Fruit fly (Drosophila melanogaster) whole organism, embryonic: ENCODE data around the gene CG13032.

ENCODE experiments used
- Adf1 ChIP-seq: fragments of 200-800 bp; sonication (Bioruptor generic); IDR thresholded peaks from 2 replicates; pipeline ENCODE4 v1.3.6; 2022; ENCODE audit warnings: missing biosample characterization, missing genetic modification characterization
- Aef1 ChIP-seq: fragments of 200-800 bp; sonication (Bioruptor generic); IDR thresholded peaks from 3 replicates; pipeline ENCODE4 v1.3.6; 2022; ENCODE audit warnings: missing biosample characterization, missing genetic modification characterization
- Blimp-1 ChIP-seq: fragments of 200-800 bp; sonication (Bioruptor generic); optimal IDR thresholded peaks from 3 replicates; lab custom pipeline; 2018; ENCODE audit warnings: missing biosample characterization, missing genetic modification characterization, mild to moderate bottlenecking, moderate library complexity, missing genetic modification reagents
- CG11398 ChIP-seq: fragments of 200-800 bp; sonication (Bioruptor generic); optimal IDR thresholded peaks from 2 replicates; lab custom pipeline; 2016; ENCODE audit warnings: missing biosample characterization, missing genetic modification characterization
- CG12104 ChIP-seq: fragments of 200-800 bp; sonication (Bioruptor generic); optimal IDR thresholded peaks from 3 replicates; lab custom pipeline; 2016; ENCODE audit warnings: missing biosample characterization, missing genetic modification characterization
- CG13123 ChIP-seq: fragments of 200-800 bp; sonication (Bioruptor generic); optimal IDR thresholded peaks from 2 replicates; lab custom pipeline; 2016; ENCODE audit warnings: missing biosample characterization, missing genetic modification characterization
- CG15514 ChIP-seq: fragments of 200-800 bp; sonication (Bioruptor generic); optimal IDR thresholded peaks from 3 replicates; lab custom pipeline; 2017; ENCODE audit warnings: missing biosample characterization, missing genetic modification characterization, mild to moderate bottlenecking, moderate library complexity, missing genetic modification reagents
- CG15696 ChIP-seq: fragments of 200-800 bp; sonication (Bioruptor generic); optimal IDR thresholded peaks from 2 replicates; lab custom pipeline; 2019; ENCODE audit warnings: missing biosample characterization, mild to moderate bottlenecking, missing genetic modification characterization, moderate library complexity
- CG16863 ChIP-seq: fragments of 200-800 bp; sonication (Bioruptor generic); optimal IDR thresholded peaks from 3 replicates; lab custom pipeline; 2016; ENCODE audit warnings: missing biosample characterization, missing genetic modification characterization
- CG17328 ChIP-seq: fragments of 200-800 bp; sonication (Bioruptor generic); IDR thresholded peaks from 2 replicates; pipeline ENCODE4 v1.3.6; 2022; ENCODE audit warnings: missing biosample characterization, missing genetic modification characterization
- CG18262 ChIP-seq: fragments of 200-800 bp; optimal IDR thresholded peaks from 3 replicates; lab custom pipeline; 2019; ENCODE audit warnings: missing biosample characterization, mild to moderate bottlenecking, missing genetic modification characterization, moderate library complexity
- CG18619 ChIP-seq: fragments of 200-800 bp; sonication (Bioruptor generic); optimal IDR thresholded peaks from 3 replicates; lab custom pipeline; 2017; ENCODE audit warnings: missing biosample characterization, mild to moderate bottlenecking, missing genetic modification characterization
- CG2120 ChIP-seq: fragments of 200-800 bp; sonication (Bioruptor generic); optimal IDR thresholded peaks from 3 replicates; lab custom pipeline; 2016; ENCODE audit warnings: missing biosample characterization, missing genetic modification characterization
- CG31441 ChIP-seq: fragments of 200-800 bp; sonication (Bioruptor generic); IDR thresholded peaks from 2 replicates; pipeline ENCODE4 v1.3.6; 2022; ENCODE audit warnings: missing biosample characterization, missing genetic modification characterization
- CG32772 ChIP-seq: fragments of 200-800 bp; sonication (Bioruptor generic); IDR thresholded peaks from 2 replicates; pipeline ENCODE4 v1.3.6; 2022; ENCODE audit warnings: missing biosample characterization, missing genetic modification characterization
- CG42726 ChIP-seq: fragments of 200-800 bp; sonication (Bioruptor generic); IDR thresholded peaks from 2 replicates; pipeline ENCODE4 v1.3.6; 2022; ENCODE audit warnings: missing biosample characterization, missing genetic modification characterization; ENCODE audit not compliant: partially characterized antibody
- CG6683 ChIP-seq: fragments of 200-800 bp; sonication (Bioruptor generic); optimal IDR thresholded peaks from 2 replicates; lab custom pipeline; 2017; ENCODE audit warnings: missing biosample characterization, mild to moderate bottlenecking, missing genetic modification characterization, missing genetic modification reagents
- CG6765 ChIP-seq: fragments of 200-800 bp; sonication (Bioruptor generic); optimal IDR thresholded peaks from 3 replicates; lab custom pipeline; 2017; ENCODE audit warnings: missing biosample characterization, mild to moderate bottlenecking, missing genetic modification characterization
- CG7987 ChIP-seq: fragments of 200-800 bp; sonication (Bioruptor generic); optimal IDR thresholded peaks from 2 replicates; lab custom pipeline; 2018; ENCODE audit warnings: missing biosample characterization, mild to moderate bottlenecking, missing genetic modification characterization, moderate library complexity
- Dll ChIP-seq: fragments of 200-800 bp; sonication (Bioruptor generic); IDR thresholded peaks from 4 replicates; pipeline ENCODE4 v1.3.6; 2022; ENCODE audit warnings: missing biosample characterization, missing genetic modification characterization; ENCODE audit not compliant: partially characterized antibody
- Doc3 ChIP-seq: fragments of 200-800 bp; sonication (Bioruptor generic); IDR thresholded peaks from 3 replicates; pipeline ENCODE4 v1.3.6; 2022; ENCODE audit warnings: missing biosample characterization, missing genetic modification characterization; ENCODE audit not compliant: partially characterized antibody
- Eip74EF ChIP-seq, 2 experiments: fragments of 200-800 bp in 1 of 2; fragments of >200 bp in 1 of 2; sonication (Bioruptor generic) in 1 of 2; optimal IDR thresholded peaks; 2 replicates each; lab custom pipeline; 2017 to 2019; ENCODE audit warnings: missing biosample characterization in 2 of 2, missing genetic modification characterization in 2 of 2, mild to moderate bottlenecking in 1 of 2, moderate library complexity in 1 of 2
- GATAe ChIP-seq: fragments of 200-800 bp; sonication (Bioruptor generic); conservative IDR thresholded peaks from 2 replicates; pipeline ENCODE4 v1.3.6; 2022; ENCODE audit warnings: missing biosample characterization, missing genetic modification characterization
- Hey ChIP-seq: fragments of 200-800 bp; sonication (Bioruptor generic); optimal IDR thresholded peaks from 3 replicates; lab custom pipeline; 2018; ENCODE audit warnings: missing biosample characterization, mild to moderate bottlenecking, missing genetic modification characterization
- Hr3 ChIP-seq: fragments of 200-800 bp; sonication (Bioruptor generic); optimal IDR thresholded peaks from 3 replicates; lab custom pipeline; 2016; ENCODE audit warnings: missing biosample characterization, missing genetic modification characterization
- Hr78 ChIP-seq, 2 experiments: fragments of 200-800 bp in 1 of 2; fragments of >200 bp in 1 of 2; sonication (Bioruptor generic) in 1 of 2; optimal IDR thresholded peaks; 2 replicates each; lab custom pipeline; 2017 to 2019; ENCODE audit warnings: missing biosample characterization in 2 of 2, missing genetic modification characterization in 2 of 2, mild to moderate bottlenecking in 1 of 2, moderate library complexity in 1 of 2
- Lim3 ChIP-seq: fragments of 200-800 bp; sonication (Bioruptor generic); IDR thresholded peaks from 2 replicates; pipeline ENCODE4 v1.3.6; 2022; ENCODE audit warnings: missing biosample characterization, missing genetic modification characterization
- Mad ChIP-seq: fragments of 200-800 bp; sonication (Bioruptor generic); optimal IDR thresholded peaks from 2 replicates; lab custom pipeline; 2016; ENCODE audit warnings: missing biosample characterization, missing genetic modification characterization
- Meics ChIP-seq: fragments of 200-800 bp; sonication (Bioruptor generic); optimal IDR thresholded peaks from 2 replicates; lab custom pipeline; 2017; ENCODE audit warnings: missing biosample characterization, mild to moderate bottlenecking, missing genetic modification characterization
- Neu2 ChIP-seq: fragments of 200-800 bp; sonication (Bioruptor generic); optimal IDR thresholded peaks from 3 replicates; lab custom pipeline; 2016; ENCODE audit warnings: missing biosample characterization, missing genetic modification characterization, borderline replicate concordance
- Scr ChIP-seq: fragments of 200-800 bp; sonication (Bioruptor generic); IDR thresholded peaks from 2 replicates; pipeline ENCODE4 v1.3.6; 2022; ENCODE audit warnings: missing biosample characterization, missing genetic modification characterization; ENCODE audit not compliant: partially characterized antibody
- btn ChIP-seq: fragments of 200-800 bp; sonication (Bioruptor generic); optimal IDR thresholded peaks from 2 replicates; lab custom pipeline; 2016; ENCODE audit warnings: missing biosample characterization, missing genetic modification characterization
- cato ChIP-seq: fragments of 200-800 bp; sonication (Bioruptor generic); optimal IDR thresholded peaks from 2 replicates; lab custom pipeline; 2016; ENCODE audit warnings: missing biosample characterization, missing genetic modification characterization, borderline replicate concordance
- fru ChIP-seq: fragments of >200 bp; optimal IDR thresholded peaks from 2 replicates; lab custom pipeline; 2017
- gcm ChIP-seq: fragments of 200-800 bp; sonication (Bioruptor generic); optimal IDR thresholded peaks from 2 replicates; lab custom pipeline; 2019; ENCODE audit warnings: missing biosample characterization, mild to moderate bottlenecking, missing genetic modification characterization, moderate library complexity
- gcm2 ChIP-seq: fragments of 200-800 bp; sonication (Bioruptor generic); optimal IDR thresholded peaks from 2 replicates; lab custom pipeline; 2016; ENCODE audit warnings: missing biosample characterization, missing genetic modification characterization
- hb ChIP-seq: fragments of 200-800 bp; sonication (Bioruptor generic); IDR thresholded peaks from 3 replicates; pipeline ENCODE4 v1.3.6; 2022; ENCODE audit warnings: missing biosample characterization, missing genetic modification characterization; ENCODE audit not compliant: partially characterized antibody
- jigr1 ChIP-seq: fragments of 200-800 bp; sonication (Bioruptor generic); IDR thresholded peaks from 3 replicates; pipeline ENCODE4 v1.3.6; 2022; ENCODE audit warnings: missing biosample characterization, missing genetic modification characterization
- jumu ChIP-seq: fragments of 200-800 bp; sonication (Bioruptor generic); optimal IDR thresholded peaks from 3 replicates; lab custom pipeline; 2016; ENCODE audit warnings: missing biosample characterization, missing genetic modification characterization
- kni ChIP-seq: fragments of 200-800 bp; sonication (Bioruptor generic); optimal IDR thresholded peaks from 3 replicates; lab custom pipeline; 2017; ENCODE audit warnings: mild to moderate bottlenecking, missing biosample characterization, missing genetic modification reagents, missing genetic modification characterization
- lbe ChIP-seq: fragments of 200-800 bp; sonication (Bioruptor generic); optimal IDR thresholded peaks from 2 replicates; lab custom pipeline; 2016; ENCODE audit warnings: missing biosample characterization, mild to moderate bottlenecking, missing genetic modification characterization
- mld ChIP-seq: fragments of 200-800 bp; sonication (Bioruptor generic); IDR thresholded peaks from 3 replicates; pipeline ENCODE4 v1.3.6; 2022; ENCODE audit warnings: missing biosample characterization, missing genetic modification characterization; ENCODE audit not compliant: partially characterized antibody
- pnt ChIP-seq: fragments of 200-800 bp; sonication (Bioruptor generic); optimal IDR thresholded peaks from 3 replicates; lab custom pipeline; 2016; ENCODE audit warnings: missing biosample characterization, missing genetic modification characterization
- sc ChIP-seq, 3 experiments: fragments of >200 bp in 2 of 3; fragments of 200-800 bp in 1 of 3; sonication (Bioruptor generic) in 1 of 3; optimal IDR thresholded peaks; 2 replicates in 2 of 3; 3 replicates in 1 of 3; lab custom pipeline; 2017; ENCODE audit warnings: mild to moderate bottlenecking in 1 of 3, missing biosample characterization in 1 of 3, missing genetic modification characterization in 1 of 3, missing genetic modification reagents in 1 of 3
- sens-2 ChIP-seq: fragments of 200-800 bp; sonication (Bioruptor generic); IDR thresholded peaks from 2 replicates; pipeline ENCODE4 v1.3.6; 2022; ENCODE audit warnings: missing biosample characterization, missing genetic modification characterization
- sisA ChIP-seq: fragments of 200-800 bp; sonication (Bioruptor generic); IDR thresholded peaks from 2 replicates; pipeline ENCODE4 v1.3.6; 2022; ENCODE audit warnings: missing biosample characterization, missing genetic modification characterization
- sqz ChIP-seq: fragments of 200-800 bp; sonication (Bioruptor generic); optimal IDR thresholded peaks from 3 replicates; lab custom pipeline; 2018; ENCODE audit warnings: missing biosample characterization, mild to moderate bottlenecking, missing genetic modification characterization
- ssp ChIP-seq: fragments of 200-800 bp; sonication (Bioruptor generic); IDR thresholded peaks from 2 replicates; pipeline ENCODE4 v1.3.6; 2022; ENCODE audit warnings: missing biosample characterization, missing genetic modification characterization
- ttk ChIP-seq: fragments of 200-800 bp; sonication (Bioruptor generic); IDR thresholded peaks from 2 replicates; pipeline ENCODE4 v2.1.2; 2022; ENCODE audit warnings: missing biosample characterization, missing genetic modification characterization
- vnd ChIP-seq: fragments of 200-800 bp; sonication (Bioruptor generic); IDR thresholded peaks from 3 replicates; pipeline ENCODE4 v1.3.6; 2022; ENCODE audit warnings: missing biosample characterization, missing genetic modification characterization; ENCODE audit not compliant: partially characterized antibody

Gene CG13032

dm6 chr3L:16657014-16657413 lies 16.8 kb upstream of the CG13032 start (continued):
- TF ChIP-seq Hr3 (no peak), ttk (GFP tag; lab: Robert Waterston, UW) (no peak), btn (GFP tag; lab: Kevin White, UChicago) (no peak), Blimp-1 (GFP tag; lab: Kevin White, UChicago) (peak; percentile 25), gcm (GFP tag; lab: Kevin White, UChicago) (no peak), jigr1 (GFP tag; lab: Robert Waterston, UW) (no peak), sisA (GFP tag; lab: Robert Waterston, UW) (peak; percentile 31), CG11398 (GFP tag; lab: Kevin White, UChicago) (no peak), CG6683 (GFP tag; lab: Kevin White, UChicago) (no peak), pnt (GFP tag; lab: Kevin White, UChicago) (no peak), Dll (GFP tag; lab: Robert Waterston, UW) (no peak), Hr78 (GFP tag; optimal IDR thresholded peaks at IDR 0.05; lab: Kevin White, UChicago) (no peak), CG6765 (GFP tag; lab: Kevin White, UChicago) (peak; percentile 17), ssp (GFP tag; lab: Robert Waterston, UW) (no peak), sqz (GFP tag; lab: Kevin White, UChicago) (no peak), fru (no peak), CG18619 (GFP tag; lab: Kevin White, UChicago) (peak; percentile 9), Hey (tag; lab: Kevin White, UChicago) (no peak), vnd (GFP tag; lab: Robert Waterston, UW) (no peak), CG18262 (tag; lab: Kevin White, UChicago) (peak; percentile 41), gcm2 (GFP tag; lab: Kevin White, UChicago) (no peak), CG2120 (peak; percentile 48), Mad (GFP tag; lab: Kevin White, UChicago) (no peak), CG42726 (no peak), CG17328 (GFP tag; lab: Robert Waterston, UW) (no peak), CG16863 (GFP tag; lab: Kevin White, UChicago) (no peak), sc (optimal IDR thresholded peaks at IDR 0.05; lab: Kevin White, UChicago) (no peak), sc (GFP tag; optimal IDR thresholded peaks at IDR 0.05; lab: Kevin White, UChicago) (no peak), CG13123 (GFP tag; lab: Kevin White, UChicago) (no peak), Lim3 (GFP tag; lab: Robert Waterston, UW) (no peak), Neu2 (GFP tag; lab: Kevin White, UChicago) (no peak), CG15514 (peak; percentile 28), Eip74EF (GFP tag; optimal IDR thresholded peaks at IDR 0.05; lab: Kevin White, UChicago) (peak in 1 of 2 experiments; percentile 20), jumu (GFP tag; lab: Kevin White, UChicago) (no peak), Meics (GFP tag; lab: Kevin White, UChicago) (peak; percentile 58), Aef1 (GFP tag; lab: Robert Waterston, UW) (no peak), mld (GFP tag; lab: Robert Waterston, UW) (no peak), hb (GFP tag; lab: Robert Waterston, UW) (no peak), CG31441 (GFP tag; lab: Robert Waterston, UW) (0 out of 2 replicates have a peak, but pooled peaks have one; percentile 29), Adf1 (GFP tag; lab: Robert Waterston, UW) (no peak), CG32772 (no peak), CG12104 (GFP tag; lab: Kevin White, UChicago) (no peak), GATAe (no peak), lbe (GFP tag; lab: Kevin White, UChicago) (no peak), CG7987 (GFP tag; lab: Kevin White, UChicago) (no peak), cato (GFP tag; lab: Kevin White, UChicago) (no peak), Doc3 (GFP tag; lab: Robert Waterston, UW) (no peak), Scr (GFP tag; lab: Robert Waterston, UW) (no peak), sens-2 (GFP tag; lab: Robert Waterston, UW) (no peak), CG15696 (tag; lab: Kevin White, UChicago) (no peak), kni (GFP tag; lab: Kevin White, UChicago) (no peak)
